Fruit fly (Drosophila melanogaster) whole organism, pupa: ENCODE measurements around the gene Nha2.
A peak's percentile ranks its signal among the peaks of the same experiment; 100 is the strongest.

Source experiments
- CG34367 ChIP-seq: fragments of 200-800 bp; sonication (Bioruptor generic); optimal IDR thresholded peaks from 2 replicates; lab custom pipeline; 2018; ENCODE audit warnings: missing biosample characterization, mild to moderate bottlenecking, missing genetic modification characterization
- fd96Ca ChIP-seq: fragments of 200-800 bp; sonication (Bioruptor generic); IDR thresholded peaks from 3 replicates; pipeline ENCODE4 v1.3.6; 2022; ENCODE audit warnings: missing biosample characterization, missing genetic modification characterization

- TF ChIP-seq CG34367 (tag; lab: Kevin White, UChicago) (peak; percentile 84), fd96Ca (GFP tag; lab: Robert Waterston, UW) (peak; percentile 89)
These were observed 48.2 kb upstream of the Nha2 start for dm6 chr3R:23046529-23046943.
